Worm (Caenorhabditis elegans) whole organism, young adult: Measurements from ENCODE around the gene dib-1.

Experiments
- ceh-40 ChIP-seq: fragments of 200-800 bp; sonication (Bioruptor generic); IDR thresholded peaks from 2 replicates; pipeline ENCODE4 v1.3.6; 2022; ENCODE audit warnings: missing genetic modification characterization, missing compliant biosample characterization
- lin-40 ChIP-seq: sonication (generic microtip); optimal IDR thresholded peaks from 2 replicates; lab custom pipeline; 2016; ENCODE audit warnings: missing genetic modification characterization, mild to moderate bottlenecking, missing compliant biosample characterization, missing genotype, missing genetic modification reagents
- tlf-1 ChIP-seq: fragments of 200-800 bp; sonication (Bioruptor generic); optimal IDR thresholded peaks from 2 replicates; lab custom pipeline; 2018; ENCODE audit warnings: mild to moderate bottlenecking, missing genetic modification characterization, missing compliant biosample characterization

- no peak for TF ChIP-seq tlf-1 (GFP tag; lab: Kevin White, UChicago)
- TF ChIP-seq ceh-40 (GFP tag; lab: Robert Waterston, UW) = no peak
- TF ChIP-seq lin-40 = no peak
These were observed at the start of gene dib-1, which contains the start of gene nprt-1 for ce11 chrIV:2890401-2890952.
